Worm (Caenorhabditis elegans) whole organism, L4/young adult: Measurements from ENCODE around the gene str-55.

Source experiments
- dao-5 ChIP-seq: sonication (generic microtip); optimal IDR thresholded peaks from 2 replicates; lab custom pipeline; 2016; ENCODE audit warnings: missing genotype, missing genetic modification characterization, moderate library complexity, missing compliant biosample characterization
- him-1 ChIP-seq: sonication (generic microtip); optimal IDR thresholded peaks from 2 replicates; lab custom pipeline; 2016; ENCODE audit warnings: missing genotype, missing genetic modification reagents, missing genetic modification characterization, missing compliant biosample characterization

ce11 chrV:16429940-16430339, 13.0 kb upstream of the str-55 start, which contains the start of gene str-73:
- no peak for TF ChIP-seq him-1 (tag; lab: Kevin White, UChicago)
- no peak for TF ChIP-seq dao-5 (tag; lab: Kevin White, UChicago)
